Fruit fly (Drosophila melanogaster): ENCODE data around the gene Ten-m.

Gene Ten-m

dm6 chr3L:22277186-22277585, 130.5 kb downstream of the Ten-m start:
- TF ChIP-seq brk (GFP tag; optimal IDR thresholded peaks at IDR 0.05) (no peak), sage (GFP tag; optimal IDR thresholded peaks at IDR 0.05) (no peak), sv (GFP tag; optimal IDR thresholded peaks at IDR 0.05) (peak; percentile 27), CG32264 (GFP tag; optimal IDR thresholded peaks at IDR 0.05) (no peak), Dfd (GFP tag; optimal IDR thresholded peaks at IDR 0.05) (no peak), Dif (GFP tag; optimal IDR thresholded peaks at IDR 0.05; ENCODE audit: partially characterized antibody) (no peak)

dm6 chr3L:22276614-22277013, 131.0 kb downstream of the Ten-m start:
- TF ChIP-seq woc (GFP tag; optimal IDR thresholded peaks at IDR 0.05) (no peak), pan (optimal IDR thresholded peaks at IDR 0.05) (no peak), tai (GFP tag; optimal IDR thresholded peaks at IDR 0.05) (no peak), CrebA (GFP tag; optimal IDR thresholded peaks at IDR 0.05; ENCODE audit: borderline replicate concordance) (no peak), foxo (GFP tag; optimal IDR thresholded peaks at IDR 0.05) (no peak), GATAd (GFP tag; optimal IDR thresholded peaks at IDR 0.05) (no peak), Hnf4 (GFP tag; optimal IDR thresholded peaks at IDR 0.05) (no peak), rgr (GFP tag; optimal IDR thresholded peaks at IDR 0.05) (no peak), Vsx2 (GFP tag; optimal IDR thresholded peaks at IDR 0.05; ENCODE audit: partially characterized antibody) (no peak), Abd-B (GFP tag; optimal IDR thresholded peaks at IDR 0.05) (no peak), lola (GFP tag; optimal IDR thresholded peaks at IDR 0.05) (no peak), sage (GFP tag; optimal IDR thresholded peaks at IDR 0.05) (no peak), psq (GFP tag; optimal IDR thresholded peaks at IDR 0.05) (no peak), Myc (optimal IDR thresholded peaks at IDR 0.05) (no peak)

- TF ChIP-seq Dif (GFP tag; optimal IDR thresholded peaks at IDR 0.05; ENCODE audit: partially characterized antibody) (no peak), CG9705 (GFP tag; optimal IDR thresholded peaks at IDR 0.05) (no peak), pan (optimal IDR thresholded peaks at IDR 0.05) (no peak), psq (GFP tag; optimal IDR thresholded peaks at IDR 0.05) (no peak), CG32264 (GFP tag; optimal IDR thresholded peaks at IDR 0.05) (no peak), lola (GFP tag; optimal IDR thresholded peaks at IDR 0.05) (no peak), dl (GFP tag; optimal IDR thresholded peaks at IDR 0.05; ENCODE audit: insufficient read depth in 1 of 2, partially characterized antibody in 2 of 2) (no peak), fru (GFP tag; optimal IDR thresholded peaks at IDR 0.05) (no peak), OdsH (GFP tag; optimal IDR thresholded peaks at IDR 0.05) (no peak), rgr (GFP tag; optimal IDR thresholded peaks at IDR 0.05) (no peak), Rel (GFP tag; optimal IDR thresholded peaks at IDR 0.05) (no peak), Rel (tag; optimal IDR thresholded peaks at IDR 0.05) (no peak), Abd-B (GFP tag; optimal IDR thresholded peaks at IDR 0.05) (no peak)
Measured at dm6 chr3L:22275989-22276388, 131.7 kb downstream of the Ten-m start.

dm6 chr3L:22273529-22274301, 133.9 kb downstream of the Ten-m start, which contains the start of gene Srpk79D:
Gene Srpk79D (plus strand): TSS chr3L:22273985.
- TF ChIP-seq Hnf4 (GFP tag; optimal IDR thresholded peaks at IDR 0.05) (no peak), dmrt93B (GFP tag; optimal IDR thresholded peaks at IDR 0.05) (no peak), woc (GFP tag; optimal IDR thresholded peaks at IDR 0.05) (no peak), Dfd (GFP tag; optimal IDR thresholded peaks at IDR 0.05) (no peak), usp (GFP tag; optimal IDR thresholded peaks at IDR 0.05) (no peak), br (GFP tag; optimal IDR thresholded peaks at IDR 0.05) (no peak), Mio (GFP tag; optimal IDR thresholded peaks at IDR 0.05) (no peak), lola (GFP tag; optimal IDR thresholded peaks at IDR 0.05) (no peak)

- TF ChIP-seq Hnf4 (GFP tag; optimal IDR thresholded peaks at IDR 0.05): peak; percentile 67
- no peak for TF ChIP-seq Dif (GFP tag; optimal IDR thresholded peaks at IDR 0.05; ENCODE audit: partially characterized antibody)
- TF ChIP-seq Sp1 (GFP tag; optimal IDR thresholded peaks at IDR 0.05): peak; percentile 49
- no peak for TF ChIP-seq N (GFP tag; optimal IDR thresholded peaks at IDR 0.05)
- TF ChIP-seq pan (optimal IDR thresholded peaks at IDR 0.05): no peak
- no peak for TF ChIP-seq Rel (GFP tag; optimal IDR thresholded peaks at IDR 0.05)
- no peak for TF ChIP-seq Rel (tag; optimal IDR thresholded peaks at IDR 0.05)
- peak; percentile 67 for TF ChIP-seq br (GFP tag; optimal IDR thresholded peaks at IDR 0.05)
- TF ChIP-seq lola (GFP tag; optimal IDR thresholded peaks at IDR 0.05): no peak
- no peak for TF ChIP-seq dsf (GFP tag; optimal IDR thresholded peaks at IDR 0.05; ENCODE audit: borderline replicate concordance)
- no peak for TF ChIP-seq brk (GFP tag; optimal IDR thresholded peaks at IDR 0.05)
- no peak for TF ChIP-seq Abd-B (GFP tag; optimal IDR thresholded peaks at IDR 0.05)
- TF ChIP-seq Hr78 (GFP tag; optimal IDR thresholded peaks at IDR 0.05): no peak
- TF ChIP-seq usp (GFP tag; optimal IDR thresholded peaks at IDR 0.05): no peak
- peak; percentile 33 for TF ChIP-seq ey (GFP tag; optimal IDR thresholded peaks at IDR 0.05)
- TF ChIP-seq CG32264 (GFP tag; optimal IDR thresholded peaks at IDR 0.05): no peak
- peak; percentile 66 for TF ChIP-seq h (GFP tag; optimal IDR thresholded peaks at IDR 0.05)
- peak; percentile 19 for TF ChIP-seq OdsH (GFP tag; optimal IDR thresholded peaks at IDR 0.05)
- no peak for TF ChIP-seq CrebA (GFP tag; optimal IDR thresholded peaks at IDR 0.05; ENCODE audit: borderline replicate concordance)
- TF ChIP-seq dmrt93B (GFP tag; optimal IDR thresholded peaks at IDR 0.05): no peak
- TF ChIP-seq Dfd (GFP tag; optimal IDR thresholded peaks at IDR 0.05): no peak
- peak; percentile 28 for TF ChIP-seq Myc (optimal IDR thresholded peaks at IDR 0.05)
- TF ChIP-seq Jra (GFP tag; optimal IDR thresholded peaks at IDR 0.05): peak; percentile 35
- peak; percentile 28 for TF ChIP-seq rgr (GFP tag; optimal IDR thresholded peaks at IDR 0.05)
- TF ChIP-seq jim (GFP tag; optimal IDR thresholded peaks at IDR 0.05): no peak
Measured at dm6 chr3L:22267248-22267957, 140.3 kb downstream of the Ten-m start, which contains the start of gene Csp. Gene Csp (plus strand): TSS chr3L:22267382.
